Worm (Caenorhabditis elegans): Measurements from ENCODE around the gene Y34B4A.2.

DNA sequence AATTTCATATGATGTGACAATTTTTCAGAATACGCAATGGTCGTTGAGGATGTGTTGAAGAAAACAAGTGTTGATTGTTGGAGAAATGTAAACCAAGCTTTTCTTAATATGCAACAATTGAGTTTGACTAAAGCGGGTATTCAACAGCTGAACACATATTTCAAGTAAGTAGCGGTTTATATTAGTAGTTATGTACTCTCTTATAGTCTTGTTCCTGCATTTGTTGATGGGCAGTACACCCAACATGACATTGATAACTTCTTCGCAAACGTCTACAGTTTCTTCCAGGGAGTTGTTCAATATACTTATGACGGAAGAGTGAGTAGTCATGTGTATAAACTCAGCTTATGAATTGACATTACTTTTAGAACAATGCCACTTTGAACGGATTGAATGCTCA, 51.5 kb downstream of the Y34B4A.2 start:
- TF ChIP-seq ama-1 (optimal IDR thresholded peaks at IDR 0.05) (no peak), tbx-37 (GFP tag; conservative IDR thresholded peaks at IDR 0.05) (no peak), tra-4 (tag; optimal IDR thresholded peaks at IDR 0.05) (no peak), pes-1 (GFP tag; IDR thresholded peaks at IDR 0.05) (no peak), F13C5.2 (tag; optimal IDR thresholded peaks at IDR 0.05) (no peak), aly-1 (tag; optimal IDR thresholded peaks at IDR 0.05) (no peak), scrt-1 (GFP tag; IDR thresholded peaks at IDR 0.05) (no peak), ets-7 (tag; optimal IDR thresholded peaks at IDR 0.05) (no peak), flt-1 (GFP tag; IDR thresholded peaks at IDR 0.05) (no peak), ceh-13 (GFP tag; optimal IDR thresholded peaks at IDR 0.05) (no peak)

Measured in whole organism, early embryonic.